Worm (Caenorhabditis elegans) whole organism, L4 larva: ENCODE results near the gene scrm-5.
"Not testable (repeated sequence)": the region's sequence is repeated elsewhere in the genome, so short reads cannot be mapped to it uniquely, and the experiment has no call there.

Experiments used
- R02D3.7 ChIP-seq: fragments of 150-350 bp; sonication (generic microtip); optimal IDR thresholded peaks from 3 replicates; lab custom pipeline; 2014; ENCODE audit warnings: missing biosample characterization, missing genetic modification characterization
- Y48G9A.11 ChIP-seq: fragments of 200-800 bp; sonication (Bioruptor generic); IDR thresholded peaks from 2 replicates; pipeline ENCODE4 v1.3.6; 2022; ENCODE audit warnings: missing genetic modification reagents, missing genetic modification characterization, missing compliant biosample characterization
- Y5F2A.4 ChIP-seq: fragments of 200-800 bp; sonication (Bioruptor generic); optimal IDR thresholded peaks from 2 replicates; lab custom pipeline; 2018; ENCODE audit warnings: mild to moderate bottlenecking, missing genetic modification characterization, missing compliant biosample characterization
- aly-2 ChIP-seq: sonication (generic microtip); optimal IDR thresholded peaks from 2 replicates; lab custom pipeline; 2018; ENCODE audit warnings: missing biosample characterization, missing genetic modification characterization
- attf-4 ChIP-seq: sonication (generic microtip); optimal IDR thresholded peaks from 3 replicates; lab custom pipeline; 2017; ENCODE audit warnings: missing biosample characterization, missing genetic modification characterization
- ceh-62 ChIP-seq: sonication (generic microtip); optimal IDR thresholded peaks from 2 replicates; lab custom pipeline; 2017; ENCODE audit warnings: missing biosample characterization, missing genetic modification characterization
- ceh-82 ChIP-seq: sonication (generic microtip); optimal IDR thresholded peaks from 2 replicates; lab custom pipeline; 2017; ENCODE audit warnings: missing biosample characterization, missing genetic modification characterization
- daf-19 ChIP-seq: fragments of 200-800 bp; sonication (Bioruptor generic); conservative IDR thresholded peaks from 2 replicates; pipeline ENCODE4 v1.3.6; 2022; ENCODE audit warnings: missing genetic modification characterization, missing compliant biosample characterization
- dmd-6 ChIP-seq: fragments of 200-800 bp; sonication (Bioruptor generic); IDR thresholded peaks from 2 replicates; pipeline ENCODE4 v1.3.6; 2022; ENCODE audit warnings: missing genetic modification reagents, missing genetic modification characterization, missing compliant biosample characterization
- dmd-8 ChIP-seq: fragments of 200-800 bp; sonication (Bioruptor generic); IDR thresholded peaks from 2 replicates; pipeline ENCODE4 v1.3.6; 2022; ENCODE audit warnings: missing genetic modification characterization, missing compliant biosample characterization
- dmd-9 ChIP-seq: fragments of 200-800 bp; sonication (Bioruptor generic); IDR thresholded peaks from 2 replicates; pipeline ENCODE4 v1.3.6; 2022; ENCODE audit warnings: missing genetic modification reagents, missing genetic modification characterization, missing compliant biosample characterization
- dve-1 ChIP-seq: sonication (generic microtip); optimal IDR thresholded peaks from 2 replicates; lab custom pipeline; 2017; ENCODE audit warnings: antibody characterized with exemption, mild to moderate bottlenecking, missing genetic modification characterization, missing compliant biosample characterization; ENCODE audit not compliant: insufficient read depth
- egl-43 ChIP-seq: fragments of 200-800 bp; sonication (Bioruptor generic); IDR thresholded peaks from 2 replicates; pipeline ENCODE4 v1.3.6; 2022; ENCODE audit warnings: missing genetic modification reagents, missing genetic modification characterization, missing compliant biosample characterization
- hlh-11 ChIP-seq: fragments of 200-800 bp; sonication (Bioruptor generic); optimal IDR thresholded peaks from 2 replicates; lab custom pipeline; 2018; ENCODE audit warnings: mild to moderate bottlenecking, missing genetic modification characterization, missing compliant biosample characterization
- lin-38 ChIP-seq: fragments of 200-800 bp; sonication (Bioruptor generic); IDR thresholded peaks from 2 replicates; pipeline ENCODE4 v1.3.6; 2022; ENCODE audit warnings: missing genetic modification reagents, missing genetic modification characterization, missing compliant biosample characterization
- lin-39 ChIP-seq: fragments of 150-350 bp; optimal IDR thresholded peaks from 2 replicates; lab custom pipeline; 2014; ENCODE audit warnings: missing biosample characterization, missing genetic modification reagents, missing genetic modification characterization
- madf-5 ChIP-seq, 2 experiments: fragments of 200-800 bp; sonication (Bioruptor generic); IDR thresholded peaks; 2 replicates each; pipeline ENCODE4 v1.3.6; 2022; ENCODE audit warnings: missing compliant biosample characterization in 2 of 2, missing genetic modification characterization in 2 of 2
- madf-9 ChIP-seq: fragments of 200-800 bp; sonication (Bioruptor generic); conservative IDR thresholded peaks from 2 replicates; pipeline ENCODE4 v1.3.6; 2022; ENCODE audit warnings: missing genetic modification reagents, missing genetic modification characterization, missing compliant biosample characterization
- mep-1 ChIP-seq: fragments of 150-350 bp; sonication (generic microtip); optimal IDR thresholded peaks from 3 replicates; lab custom pipeline; 2014; ENCODE audit warnings: missing biosample characterization, missing genetic modification characterization
- nhr-102 ChIP-seq: sonication (generic microtip); optimal IDR thresholded peaks from 2 replicates; lab custom pipeline; 2016; ENCODE audit warnings: mild to moderate bottlenecking, missing genetic modification characterization, moderate library complexity, missing compliant biosample characterization
- nhr-11 ChIP-seq: fragments of 150-350 bp; optimal IDR thresholded peaks from 2 replicates; lab custom pipeline; 2014; ENCODE audit warnings: missing biosample characterization, missing genetic modification characterization
- nhr-28 ChIP-seq: fragments of 150-350 bp; optimal IDR thresholded peaks from 2 replicates; lab custom pipeline; 2014; ENCODE audit warnings: missing biosample characterization, missing genetic modification characterization
- nhr-42 ChIP-seq: fragments of 200-800 bp; sonication (Bioruptor generic); IDR thresholded peaks from 2 replicates; pipeline ENCODE4 v1.3.6; 2022; ENCODE audit warnings: missing genetic modification characterization, missing compliant biosample characterization
- nhr-6 ChIP-seq: fragments of 150-350 bp; optimal IDR thresholded peaks from 2 replicates; lab custom pipeline; 2014; ENCODE audit warnings: missing biosample characterization, missing genetic modification characterization
- nhr-77 ChIP-seq: fragments of 150-350 bp; optimal IDR thresholded peaks from 2 replicates; lab custom pipeline; 2014; ENCODE audit warnings: missing biosample characterization, missing genetic modification characterization
- php-3 ChIP-seq: fragments of 200-800 bp; sonication (Bioruptor generic); IDR thresholded peaks from 2 replicates; pipeline ENCODE4 v1.3.6; 2022; ENCODE audit warnings: missing genetic modification reagents, missing genetic modification characterization, missing compliant biosample characterization
- pqm-1 ChIP-seq: sonication (generic microtip); optimal IDR thresholded peaks from 2 replicates; lab custom pipeline; 2017; ENCODE audit warnings: missing biosample characterization, missing genetic modification characterization
- rbr-2 ChIP-seq: sonication (generic microtip); optimal IDR thresholded peaks from 2 replicates; lab custom pipeline; 2016; ENCODE audit warnings: missing genotype, missing genetic modification characterization, missing compliant biosample characterization
- saeg-2 ChIP-seq: fragments of 200-800 bp; sonication (Bioruptor generic); IDR thresholded peaks from 2 replicates; pipeline ENCODE4 v1.3.6; 2022; ENCODE audit warnings: missing genetic modification reagents, missing genetic modification characterization, missing compliant biosample characterization
- spr-3 ChIP-seq: fragments of 200-800 bp; sonication (Bioruptor generic); optimal IDR thresholded peaks from 2 replicates; lab custom pipeline; 2018; ENCODE audit warnings: mild to moderate bottlenecking, missing genetic modification characterization, missing compliant biosample characterization
- unc-130 ChIP-seq: sonication (generic microtip); optimal IDR thresholded peaks from 2 replicates; lab custom pipeline; 2016; ENCODE audit warnings: missing genetic modification reagents, missing genetic modification characterization, missing compliant biosample characterization
- unc-62 ChIP-seq, 3 experiments: fragments of 150-350 bp in 1 of 3; sonication (generic microtip); optimal IDR thresholded peaks in 2 of 3; peaks in 1 of 3; 1 replicate in 1 of 3; 2 replicates in 2 of 3; lab custom pipeline; 2014 to 2017; ENCODE audit warnings: missing biosample characterization in 3 of 3, missing genetic modification characterization in 3 of 3, missing genetic modification reagents in 3 of 3, missing genotype in 1 of 3
- vab-7 ChIP-seq: fragments of 200-800 bp; sonication (Bioruptor generic); IDR thresholded peaks from 2 replicates; pipeline ENCODE4 v1.3.6; 2022; ENCODE audit warnings: missing genetic modification reagents, missing genetic modification characterization, missing compliant biosample characterization
- zfp-3 ChIP-seq: fragments of 200-800 bp; sonication (Bioruptor generic); conservative IDR thresholded peaks from 2 replicates; pipeline ENCODE4 v1.3.6; 2022; ENCODE audit warnings: missing genetic modification reagents, missing genetic modification characterization, missing compliant biosample characterization
- zip-11 ChIP-seq: fragments of 200-800 bp; sonication (Bioruptor generic); IDR thresholded peaks from 2 replicates; pipeline ENCODE4 v1.3.6; 2022; ENCODE audit warnings: missing genetic modification characterization, missing compliant biosample characterization
- ztf-11 ChIP-seq: fragments of 150-350 bp; optimal IDR thresholded peaks from 2 replicates; lab custom pipeline; 2014; ENCODE audit warnings: missing biosample characterization, missing genetic modification characterization
- ztf-7 ChIP-seq: fragments of 150-350 bp; optimal IDR thresholded peaks from 2 replicates; lab custom pipeline; 2014; ENCODE audit warnings: missing biosample characterization, missing genetic modification characterization

The scrm-5 gene

DNA sequence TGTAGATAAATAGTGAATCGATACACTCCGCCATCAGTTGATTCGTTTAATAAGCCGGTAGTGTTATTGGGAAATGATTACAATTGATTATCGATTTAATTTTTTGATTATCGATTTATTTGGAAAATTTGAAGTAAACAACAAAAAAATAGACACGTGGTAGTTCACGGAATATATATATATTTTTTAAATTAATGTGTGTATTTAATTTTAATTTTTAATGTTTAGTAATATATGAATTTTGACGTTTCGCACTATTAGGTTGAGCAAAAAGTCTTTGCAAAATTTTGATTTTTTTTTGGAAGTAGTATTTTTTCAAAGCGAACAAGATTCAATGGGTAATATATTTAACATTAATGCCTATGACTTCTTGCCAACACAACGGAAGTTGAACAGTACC lies 19.2 kb upstream of the scrm-5 start, which contains the start of gene F49F1.12:
Gene F49F1.12 (minus strand): TSS at position 101 of the 400 bp plus-strand sequence.
- TF ChIP-seq egl-43 (GFP tag; lab: Robert Waterston, UW); hlh-11 (tag; lab: Kevin White, UChicago); rbr-2 (tag; lab: Kevin White, UChicago): not testable (repeated sequence)

- TF ChIP-seq spr-3 (GFP tag; lab: Kevin White, UChicago) (no peak), vab-7 (no peak), unc-62 (GFP tag; optimal IDR thresholded peaks at IDR 0.05 in 1 of 2; lab: Kevin White, UChicago) (peak in 1 of 2 experiments; percentile 36), unc-62 (tag; optimal IDR thresholded peaks at IDR 0.05; lab: Kevin White, UChicago) (no peak), ztf-11 (no peak)
Observed at ce11 chrIV:4144784-4145183, 17.4 kb upstream of the scrm-5 start, which contains the start of gene R07C12.3. TSS of gene R07C12.3 (plus strand) at chrIV:4145084.

DNA sequence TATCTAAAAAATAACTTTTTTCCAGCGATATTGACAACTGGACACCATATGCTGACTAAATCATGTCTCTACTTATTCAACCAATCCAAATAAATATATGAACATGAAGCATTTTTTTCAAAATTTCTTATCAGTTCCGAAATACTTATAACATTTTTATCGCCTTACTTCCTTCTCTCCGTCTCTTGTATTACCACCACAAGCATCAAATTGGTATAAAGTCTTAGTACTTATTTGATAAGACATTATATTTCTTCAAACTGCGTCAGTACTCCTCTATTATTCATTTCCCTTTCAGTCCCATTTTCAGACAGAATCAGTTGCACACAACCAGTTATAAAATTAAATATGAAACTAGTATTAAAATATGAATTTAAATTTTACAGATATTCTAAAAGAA lies 14.3 kb upstream of the scrm-5 start:
- TF ChIP-seq php-3 (GFP tag; lab: Robert Waterston, UW), result peak; percentile 62; the same call in 1 of the 2 replicates
- peak; percentile 93 for TF ChIP-seq pqm-1
- TF ChIP-seq ceh-62 (tag; lab: Kevin White, UChicago), result no peak
- no peak for TF ChIP-seq madf-9 (GFP tag; lab: Robert Waterston, UW)
- TF ChIP-seq dmd-6 (GFP tag; lab: Robert Waterston, UW), result peak; percentile 70
- no peak for TF ChIP-seq dmd-8 (GFP tag; lab: Robert Waterston, UW)
- peak; percentile 41 for TF ChIP-seq hlh-11 (tag; lab: Kevin White, UChicago)
- peak; percentile 76 for TF ChIP-seq nhr-28 (tag; lab: Kevin White, UChicago)
- peak; percentile 40 for TF ChIP-seq dve-1 (tag; lab: Kevin White, UChicago)
- no peak for TF ChIP-seq madf-5 (GFP tag; IDR thresholded peaks at IDR 0.05; lab: Robert Waterston, UW)
- no peak for TF ChIP-seq zfp-3
- TF ChIP-seq nhr-77 (tag; lab: Kevin White, UChicago), result peak; percentile 75

DNA sequence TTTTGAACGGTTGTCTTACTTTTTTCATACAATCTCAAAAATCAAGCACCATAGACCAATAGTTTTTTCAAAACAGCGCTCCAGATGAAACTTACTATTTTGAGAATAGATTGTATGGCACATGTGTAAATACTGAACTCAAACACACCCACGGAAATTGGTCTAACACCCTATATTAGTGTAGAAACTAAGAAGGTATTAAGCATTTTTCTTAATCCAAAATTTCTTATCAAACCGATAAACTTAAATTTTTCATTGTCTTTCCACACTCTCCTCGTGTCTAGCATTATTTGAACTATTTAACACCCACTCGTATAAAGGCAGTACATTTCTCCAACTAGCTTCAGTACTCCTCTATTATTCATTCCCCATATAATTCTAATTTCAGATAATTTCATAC lies 12.1 kb upstream of the scrm-5 start:
- TF ChIP-seq pqm-1 (peak; percentile 27), nhr-11 (tag; lab: Kevin White, UChicago) (no peak), dmd-6 (GFP tag; lab: Robert Waterston, UW) (peak; percentile 16; the same call in 1 of the 2 replicates), spr-3 (GFP tag; lab: Kevin White, UChicago) (no peak), aly-2 (tag; lab: Kevin White, UChicago) (no peak), ceh-82 (tag; lab: Kevin White, UChicago) (no peak)

DNA sequence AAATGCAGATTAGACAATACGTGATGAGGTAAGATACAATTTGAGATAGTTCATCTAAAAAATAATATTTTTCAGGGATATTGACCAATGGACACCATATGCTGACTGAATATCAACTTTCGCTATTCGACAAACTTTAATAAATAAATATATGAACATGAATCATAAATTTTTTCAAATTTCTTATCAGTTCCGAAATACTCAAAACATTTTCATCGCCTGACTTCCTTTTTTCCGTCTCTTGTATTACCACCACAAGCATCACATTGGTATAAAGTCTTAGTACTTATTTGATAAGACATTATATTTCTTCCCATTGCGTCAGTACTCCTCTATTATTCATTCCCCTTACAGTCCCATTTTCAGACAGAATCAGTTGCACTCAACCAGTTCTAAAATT lies 10.1 kb upstream of the scrm-5 start, which contains the start of the genes K08D10.10 and R07C12.1:
Gene K08D10.10 (plus strand): TSS at position 93 of the 400 bp plus-strand sequence.
Gene R07C12.1 (plus strand): TSS at position 314 of the 400 bp plus-strand sequence.
- TF ChIP-seq hlh-11 (tag; lab: Kevin White, UChicago), result peak; percentile 1
- TF ChIP-seq ztf-7, result no peak
- TF ChIP-seq lin-39, result no peak
- peak; percentile 6 for TF ChIP-seq pqm-1
- TF ChIP-seq nhr-28 (tag; lab: Kevin White, UChicago), result peak; percentile 14
- no peak for TF ChIP-seq saeg-2
- no peak for TF ChIP-seq nhr-11 (tag; lab: Kevin White, UChicago)

ce11 chrIV:4154641-4155040 lies 7.6 kb upstream of the scrm-5 start, which contains the start of gene K08D10.14:
TSS of gene K08D10.14 (plus strand) at chrIV:4154941.
- TF ChIP-seq nhr-42 (GFP tag; lab: Robert Waterston, UW) (no peak), zip-11 (GFP tag; lab: Robert Waterston, UW) (no peak), dmd-9 (GFP tag; lab: Robert Waterston, UW) (no peak), daf-19 (GFP tag; lab: Robert Waterston, UW) (no peak), attf-4 (no peak), lin-38 (no peak), dve-1 (tag; lab: Kevin White, UChicago) (no peak), Y48G9A.11 (GFP tag; lab: Robert Waterston, UW) (no peak), nhr-102 (tag; lab: Kevin White, UChicago) (no peak), R02D3.7 (tag; lab: Kevin White, UChicago) (no peak), unc-130 (no peak), Y5F2A.4 (no peak), mep-1 (tag; lab: Kevin White, UChicago) (no peak), aly-2 (tag; lab: Kevin White, UChicago) (no peak), madf-5 (GFP tag; IDR thresholded peaks at IDR 0.05; lab: Robert Waterston, UW) (no peak), nhr-6 (tag; lab: Kevin White, UChicago) (no peak)
- TF ChIP-seq, all 104 proteins: peak for 0
